Fruit fly (Drosophila melanogaster): ENCODE data around the gene Send2.

DNA sequence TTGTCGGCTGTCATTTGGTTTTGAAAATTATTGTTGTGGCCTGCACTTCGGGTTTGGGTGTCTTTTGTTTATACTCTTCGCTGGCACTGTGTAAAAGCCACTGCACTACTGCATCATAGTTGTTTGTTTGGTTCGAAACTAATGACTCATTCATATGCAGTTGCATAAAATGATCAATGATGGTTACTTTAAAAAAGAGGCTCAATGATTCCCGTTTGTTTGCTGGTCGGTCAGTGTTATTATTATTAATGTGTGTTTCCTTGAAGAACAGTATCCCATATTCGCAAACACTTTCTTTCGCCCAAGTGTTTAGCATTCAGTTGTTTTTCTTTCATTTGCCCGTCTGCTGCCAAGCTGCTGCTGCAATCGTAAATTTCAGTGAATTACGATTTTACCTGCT, 42.0 kb upstream of the Send2 start:
- TF ChIP-seq Sox102F (GFP tag; optimal IDR thresholded peaks at IDR 0.05) (peak; percentile 21), vri (GFP tag; optimal IDR thresholded peaks at IDR 0.05) (no peak)

All from whole organism, prepupa.